Worm (Caenorhabditis elegans) whole organism, L4 larva: ENCODE data around the gene srh-250.

Experiments
- F49E8.2 ChIP-seq: sonication (generic microtip); optimal IDR thresholded peaks from 2 replicates; lab custom pipeline; 2016; ENCODE audit warnings: missing compliant biosample characterization, mild to moderate bottlenecking, missing genetic modification characterization, borderline replicate concordance
- lin-13 ChIP-seq: fragments of 150-350 bp; optimal IDR thresholded peaks from 2 replicates; lab custom pipeline; 2014; ENCODE audit warnings: missing biosample characterization, missing genetic modification reagents, missing genetic modification characterization
- lir-3 ChIP-seq: sonication (generic microtip); optimal IDR thresholded peaks from 2 replicates; lab custom pipeline; 2016; ENCODE audit warnings: mild to moderate bottlenecking, missing genetic modification characterization, missing compliant biosample characterization
- nhr-77 ChIP-seq: fragments of 150-350 bp; optimal IDR thresholded peaks from 2 replicates; lab custom pipeline; 2014; ENCODE audit warnings: missing biosample characterization, missing genetic modification characterization
- saeg-2 ChIP-seq: fragments of 200-800 bp; sonication (Bioruptor generic); IDR thresholded peaks from 2 replicates; pipeline ENCODE4 v1.3.6; 2022; ENCODE audit warnings: missing genetic modification reagents, missing genetic modification characterization, missing compliant biosample characterization
- unc-39 ChIP-seq: sonication (generic microtip); optimal IDR thresholded peaks from 2 replicates; lab custom pipeline; 2017; ENCODE audit warnings: missing biosample characterization, missing genetic modification characterization
- ztf-11 ChIP-seq: fragments of 150-350 bp; optimal IDR thresholded peaks from 2 replicates; lab custom pipeline; 2014; ENCODE audit warnings: missing biosample characterization, missing genetic modification characterization

DNA sequence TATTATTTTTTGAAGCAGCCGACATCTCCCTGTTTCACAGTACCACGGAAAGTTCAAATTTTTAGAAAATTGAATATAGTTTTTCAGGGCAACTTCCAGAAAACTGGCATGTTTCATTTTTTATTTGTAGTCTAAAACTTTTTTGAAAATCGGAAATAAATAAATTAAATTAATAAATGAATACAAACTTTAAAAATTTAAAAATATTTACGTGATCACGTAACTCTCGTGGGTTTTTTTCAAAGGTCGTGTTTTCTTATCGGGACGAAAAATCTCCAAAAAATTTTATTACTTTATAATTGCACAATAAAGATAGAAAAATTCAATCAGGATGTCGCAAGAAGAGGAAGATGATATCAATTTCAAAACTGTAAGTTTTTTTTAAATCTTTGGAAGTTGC is 33.3 kb downstream of the srh-250 start, which contains the start of gene F53C3.1:
- no peak for TF ChIP-seq lir-3
- TF ChIP-seq nhr-77 (tag; lab: Kevin White, UChicago): no peak
- TF ChIP-seq saeg-2 (GFP tag; lab: Robert Waterston, UW): no peak
- no peak for TF ChIP-seq F49E8.2 (tag; lab: Kevin White, UChicago)
- no peak for TF ChIP-seq unc-39 (tag; lab: Kevin White, UChicago)
- TF ChIP-seq ztf-11 (tag; lab: Kevin White, UChicago): no peak
- no peak for TF ChIP-seq lin-13 (GFP tag; lab: Kevin White, UChicago)
